Worm (Caenorhabditis elegans): Measurements from ENCODE around the gene T25D1.2.

DNA sequence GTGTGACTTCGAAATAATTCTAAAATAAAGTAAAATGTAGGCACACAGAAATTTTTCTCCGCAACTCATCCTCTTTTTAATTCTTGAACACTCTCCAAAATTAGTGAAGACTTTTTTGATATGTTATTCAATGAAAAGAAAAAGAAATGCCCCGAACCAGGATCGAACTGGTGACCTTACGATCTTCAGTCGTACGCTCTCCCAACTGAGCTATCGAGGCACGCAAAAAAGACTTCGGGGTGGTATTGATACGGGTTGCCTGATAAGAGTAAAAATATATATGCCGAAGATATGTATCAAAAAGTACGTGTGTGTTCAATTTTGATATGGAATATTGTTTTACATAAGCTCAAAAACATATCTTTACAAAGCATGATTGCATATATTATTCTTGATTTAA is 12.4 kb upstream of the T25D1.2 start:
- TF ChIP-seq lin-39 (tag; optimal IDR thresholded peaks at IDR 0.05): no peak
- TF ChIP-seq lin-13 (GFP tag; optimal IDR thresholded peaks at IDR 0.05): no peak
- TF ChIP-seq nhr-21 (tag; optimal IDR thresholded peaks at IDR 0.05): no peak
- no peak for TF ChIP-seq nhr-11 (tag; optimal IDR thresholded peaks at IDR 0.05)
- TF ChIP-seq elt-3 (tag; optimal IDR thresholded peaks at IDR 0.05): no peak
- TF ChIP-seq ceh-16 (tag; optimal IDR thresholded peaks at IDR 0.05): no peak
